Worm (Caenorhabditis elegans): ENCODE results near the gene nhr-207.

The nhr-207 gene

DNA sequence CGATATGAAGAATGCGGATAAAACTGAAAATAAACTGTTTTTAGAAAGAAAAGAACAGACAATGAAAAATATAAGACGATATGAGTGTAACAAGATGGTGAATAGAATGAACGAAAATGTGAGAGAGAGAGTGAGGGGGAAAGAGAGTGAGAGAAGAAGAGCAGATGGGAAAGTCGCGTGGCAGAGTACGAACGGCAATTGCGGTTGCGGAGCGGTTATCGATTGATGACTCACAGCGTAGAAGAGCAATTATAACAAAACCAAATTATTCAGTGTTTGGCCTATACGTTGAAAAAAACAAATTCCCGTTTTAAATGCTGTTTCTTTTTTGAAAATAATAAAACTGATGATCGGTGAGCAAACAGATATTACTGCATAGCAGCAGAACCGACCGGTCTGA lies 30.6 kb upstream of the nhr-207 start, which contains the start of gene pqn-53:
pqn-53 (minus strand) TSS at position 23 of the 400 bp plus-strand sequence.
- TF ChIP-seq ces-1 (GFP tag; optimal IDR thresholded peaks at IDR 0.05) (peak; percentile 19), ceh-39 (tag; optimal IDR thresholded peaks at IDR 0.05) (peak; percentile 69), blmp-1 (tag; optimal IDR thresholded peaks at IDR 0.05) (no peak), M03D4.4 (tag; optimal IDR thresholded peaks at IDR 0.05) (no peak), hlh-1 (tag; optimal IDR thresholded peaks at IDR 0.05) (peak; percentile 43)

DNA sequence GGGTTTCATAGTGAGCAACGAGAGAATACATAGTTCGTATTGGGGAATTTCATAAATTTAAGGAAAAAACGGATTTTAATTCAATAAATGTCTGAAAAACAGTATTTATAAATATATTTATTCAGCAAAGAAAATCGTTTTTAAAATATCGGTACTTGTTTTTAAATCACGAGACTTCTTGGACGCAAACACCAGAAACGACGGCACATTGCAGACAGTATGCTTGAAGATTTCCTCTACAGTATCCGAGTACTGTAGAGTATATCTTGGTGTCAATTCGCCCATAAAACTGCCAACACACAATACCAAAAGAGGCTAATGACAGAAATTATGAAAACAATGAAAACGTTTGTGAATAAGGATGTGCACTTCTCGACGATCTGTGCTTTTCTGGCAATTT lies 30.1 kb upstream of the nhr-207 start:
- TF ChIP-seq flh-1 (GFP tag; optimal IDR thresholded peaks at IDR 0.05), result no peak
- TF ChIP-seq nhr-76 (tag; optimal IDR thresholded peaks at IDR 0.05), result no peak
- peak; percentile 5 for TF ChIP-seq sptf-1 (tag; optimal IDR thresholded peaks at IDR 0.05)
- TF ChIP-seq lsy-2 (tag; optimal IDR thresholded peaks at IDR 0.05), result peak; percentile 69
- no peak for TF ChIP-seq ces-1 (GFP tag; optimal IDR thresholded peaks at IDR 0.05)
- TF ChIP-seq nhr-28 (tag; optimal IDR thresholded peaks at IDR 0.05), result no peak

DNA sequence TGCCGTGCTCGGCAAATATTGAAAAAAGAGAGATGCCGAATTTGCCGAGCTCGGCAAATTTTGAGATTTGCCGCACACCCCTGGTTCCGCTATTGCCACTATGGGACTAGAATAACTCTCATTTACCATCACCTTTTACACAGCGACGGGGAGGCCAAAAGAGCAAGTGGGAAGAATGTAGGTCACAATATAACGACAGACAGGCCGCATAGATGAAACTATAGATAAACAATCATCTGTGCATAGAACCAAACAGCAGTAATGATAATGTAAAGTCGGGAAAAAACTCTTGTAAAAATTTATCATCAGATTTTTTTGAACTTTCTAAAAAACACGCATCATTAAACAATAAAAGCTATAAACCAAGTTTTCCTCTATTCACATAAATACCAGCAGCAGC lies 27.5 kb upstream of the nhr-207 start, which contains the start of gene kmo-2:
kmo-2 (minus strand) TSS at position 101 of the 400 bp plus-strand sequence.
- TF ChIP-seq nhr-237 (tag; optimal IDR thresholded peaks at IDR 0.05) (no peak), lin-32 (GFP tag; optimal IDR thresholded peaks at IDR 0.05) (no peak), ztf-11 (tag; optimal IDR thresholded peaks at IDR 0.05) (no peak), flh-1 (GFP tag; optimal IDR thresholded peaks at IDR 0.05) (no peak), zip-8 (tag; optimal IDR thresholded peaks at IDR 0.05) (no peak)

DNA sequence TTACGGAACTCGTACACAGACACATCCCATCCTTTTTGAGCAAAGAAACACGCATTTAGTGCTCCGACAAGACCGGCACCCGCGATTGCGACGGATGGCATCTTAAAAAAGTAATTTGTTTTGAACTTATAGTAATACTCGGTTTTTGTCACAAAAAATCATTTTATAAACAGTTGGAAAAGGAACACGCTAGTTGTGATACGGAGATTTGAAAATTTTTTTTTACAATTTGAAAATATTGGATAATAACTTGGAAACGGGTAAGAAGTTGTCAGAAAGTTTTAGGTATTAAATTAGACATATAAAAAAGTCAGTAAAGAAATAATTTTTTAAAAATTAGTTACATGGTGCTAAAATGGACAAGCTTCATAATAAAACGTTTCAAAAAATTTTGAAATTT lies 25.5 kb upstream of the nhr-207 start, which contains the start of gene kmo-1:
kmo-1 (minus strand) TSS at position 101 of the 400 bp plus-strand sequence.
- TF ChIP-seq M03D4.4 (tag; optimal IDR thresholded peaks at IDR 0.05) (no peak), flh-1 (GFP tag; optimal IDR thresholded peaks at IDR 0.05) (no peak), unc-39 (tag; optimal IDR thresholded peaks at IDR 0.05) (no peak), elt-1 (tag; optimal IDR thresholded peaks at IDR 0.05; ENCODE audit: borderline replicate concordance, insufficient read depth) (no peak), hlh-1 (tag; optimal IDR thresholded peaks at IDR 0.05) (no peak), ceh-43 (GFP tag; optimal IDR thresholded peaks at IDR 0.05) (no peak), ceh-39 (tag; optimal IDR thresholded peaks at IDR 0.05) (no peak), blmp-1 (tag; optimal IDR thresholded peaks at IDR 0.05) (no peak), tbx-8 (GFP tag; optimal IDR thresholded peaks at IDR 0.05) (no peak)

DNA sequence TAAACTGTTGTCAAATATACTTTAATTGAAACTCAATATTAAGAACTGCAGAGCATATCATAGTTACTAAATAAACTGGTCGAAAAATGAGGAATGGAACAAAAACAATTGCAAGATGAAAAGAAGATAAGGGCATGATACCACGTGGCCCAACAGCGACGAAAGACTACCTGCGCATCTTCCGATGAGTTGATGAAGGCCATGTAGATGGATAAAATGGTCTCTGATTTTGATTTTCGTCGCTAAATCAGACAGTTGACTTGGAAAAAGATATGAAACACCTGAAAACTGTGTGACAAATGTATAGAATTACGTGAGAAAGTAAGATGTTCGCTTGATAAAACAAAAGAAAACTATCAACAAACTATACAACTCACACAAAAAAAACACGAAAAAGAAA lies 24.5 kb upstream of the nhr-207 start:
- no peak for TF ChIP-seq flh-1 (GFP tag; optimal IDR thresholded peaks at IDR 0.05)
- no peak for TF ChIP-seq sem-2 (GFP tag; optimal IDR thresholded peaks at IDR 0.05)
- TF ChIP-seq ceh-43 (GFP tag; optimal IDR thresholded peaks at IDR 0.05), result no peak
- no peak for TF ChIP-seq pha-4 (tag; optimal IDR thresholded peaks at IDR 0.05)

DNA sequence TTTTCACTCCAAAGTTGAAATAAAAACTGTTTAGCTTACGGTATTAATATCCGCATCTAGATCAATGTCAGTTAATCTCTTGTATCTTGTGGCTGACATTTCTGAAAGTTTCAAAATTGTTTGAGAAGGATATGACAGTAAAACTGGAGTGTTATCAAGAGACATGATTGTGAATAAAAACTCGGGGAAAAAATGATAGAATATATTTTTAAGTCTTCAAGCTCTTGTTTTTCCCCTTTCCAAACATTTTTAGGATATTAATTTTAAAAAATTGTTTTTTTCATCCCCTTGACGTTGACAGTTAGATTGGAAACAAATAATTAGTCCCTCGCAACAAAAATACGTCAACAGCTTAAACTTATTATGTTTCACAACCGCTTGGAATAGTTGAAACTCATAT lies 21.1 kb upstream of the nhr-207 start, which contains the start of gene R07B7.6:
R07B7.6 (minus strand) TSS at position 101 of the 400 bp plus-strand sequence.
- no peak for TF ChIP-seq sptf-1 (tag; optimal IDR thresholded peaks at IDR 0.05)
- TF ChIP-seq ceh-43 (GFP tag; optimal IDR thresholded peaks at IDR 0.05), result no peak
- TF ChIP-seq nhr-28 (tag; optimal IDR thresholded peaks at IDR 0.05), result no peak
- no peak for TF ChIP-seq nhr-76 (tag; optimal IDR thresholded peaks at IDR 0.05)
- no peak for TF ChIP-seq unc-62 (GFP tag; optimal IDR thresholded peaks at IDR 0.05)
- no peak for TF ChIP-seq nhr-2 (tag; optimal IDR thresholded peaks at IDR 0.05)
- TF ChIP-seq ceh-39 (tag; optimal IDR thresholded peaks at IDR 0.05), result no peak
- no peak for TF ChIP-seq cnd-1 (tag; optimal IDR thresholded peaks at IDR 0.05)
- TF ChIP-seq tbx-8 (GFP tag; optimal IDR thresholded peaks at IDR 0.05), result no peak
- no peak for TF ChIP-seq unc-39 (tag; optimal IDR thresholded peaks at IDR 0.05)
- TF ChIP-seq blmp-1 (tag; optimal IDR thresholded peaks at IDR 0.05), result no peak
- no peak for TF ChIP-seq zip-8 (tag; optimal IDR thresholded peaks at IDR 0.05)
- no peak for TF ChIP-seq flh-1 (GFP tag; optimal IDR thresholded peaks at IDR 0.05)
- no peak for TF ChIP-seq unc-120 (tag; optimal IDR thresholded peaks at IDR 0.05; ENCODE audit: poor library complexity, severe bottlenecking)
- TF ChIP-seq ham-2 (GFP tag; optimal IDR thresholded peaks at IDR 0.05), result no peak
- no peak for TF ChIP-seq lin-13 (tag; optimal IDR thresholded peaks at IDR 0.05)
- no peak for TF ChIP-seq drap-1 (GFP tag; optimal IDR thresholded peaks at IDR 0.05)
- no peak for TF ChIP-seq snpc-4 (tag; optimal IDR thresholded peaks at IDR 0.05)

DNA sequence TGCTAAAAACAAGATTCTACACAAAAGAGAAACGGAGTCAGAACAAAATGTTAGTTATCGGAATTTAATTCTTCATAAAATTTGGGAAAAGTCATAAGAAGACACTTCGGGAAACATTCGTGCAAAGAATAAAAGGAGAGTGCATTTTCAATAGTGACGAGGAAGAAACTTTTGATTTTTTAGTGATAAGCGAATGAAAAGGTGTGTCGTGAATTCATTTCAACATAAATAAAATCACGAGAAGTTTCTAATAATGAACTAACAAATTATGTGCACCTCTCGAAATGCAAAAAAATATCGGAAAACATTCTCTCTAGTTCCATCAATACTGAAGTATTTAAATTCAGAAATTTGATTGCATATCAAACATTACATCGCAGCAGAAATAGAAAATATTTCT lies 20.0 kb upstream of the nhr-207 start:
- no peak for TF ChIP-seq mab-5 (tag; optimal IDR thresholded peaks at IDR 0.05)
- TF ChIP-seq drap-1 (GFP tag; optimal IDR thresholded peaks at IDR 0.05), result no peak
- no peak for TF ChIP-seq tbx-8 (GFP tag; optimal IDR thresholded peaks at IDR 0.05)
- no peak for TF ChIP-seq ceh-39 (tag; optimal IDR thresholded peaks at IDR 0.05)
- TF ChIP-seq nhr-76 (tag; optimal IDR thresholded peaks at IDR 0.05), result no peak
- TF ChIP-seq nhr-12 (tag; optimal IDR thresholded peaks at IDR 0.05), result no peak

Data from whole organism, mixed stage, embryonic.